Fruit fly (Drosophila melanogaster) whole organism, embryonic: ENCODE results near the gene CG7483.
A peak's percentile ranks its signal among the peaks of the same experiment; 100 is the strongest.

Source experiments
- B-H2 ChIP-seq: fragments of 200-800 bp; sonication (Bioruptor generic); optimal IDR thresholded peaks from 2 replicates; lab custom pipeline; 2018; ENCODE audit warnings: missing biosample characterization, mild to moderate bottlenecking, missing genetic modification characterization
- CG1024 ChIP-seq: fragments of 200-800 bp; sonication (Bioruptor generic); IDR thresholded peaks from 2 replicates; pipeline ENCODE4 v1.3.6; 2022; ENCODE audit warnings: missing biosample characterization, missing genetic modification characterization
- CG10267 ChIP-seq: fragments of 200-800 bp; sonication (Bioruptor generic); optimal IDR thresholded peaks from 2 replicates; lab custom pipeline; 2018; ENCODE audit warnings: missing biosample characterization, mild to moderate bottlenecking, missing genetic modification characterization, moderate library complexity
- CG10321 ChIP-seq: fragments of 200-800 bp; sonication (Bioruptor generic); IDR thresholded peaks from 2 replicates; pipeline ENCODE4 v1.3.6; 2022; ENCODE audit warnings: missing biosample characterization, missing genetic modification characterization
- CG10543 ChIP-seq: fragments of 200-800 bp; sonication (Bioruptor generic); optimal IDR thresholded peaks from 3 replicates; lab custom pipeline; 2017; ENCODE audit warnings: missing biosample characterization, mild to moderate bottlenecking, missing genetic modification characterization, moderate library complexity
- CG10979 ChIP-seq: fragments of 200-800 bp; sonication (Bioruptor generic); optimal IDR thresholded peaks from 2 replicates; lab custom pipeline; 2018; ENCODE audit warnings: missing biosample characterization, mild to moderate bottlenecking, missing genetic modification characterization, moderate library complexity
- CG11398 ChIP-seq: fragments of 200-800 bp; sonication (Bioruptor generic); optimal IDR thresholded peaks from 2 replicates; lab custom pipeline; 2016; ENCODE audit warnings: missing biosample characterization, missing genetic modification characterization
- CG11456 ChIP-seq: fragments of 200-800 bp; sonication (Bioruptor generic); IDR thresholded peaks from 3 replicates; pipeline ENCODE4 v1.3.6; 2022; ENCODE audit warnings: missing biosample characterization, missing genetic modification characterization
- CG12236 ChIP-seq: fragments of 200-800 bp; sonication (Bioruptor generic); optimal IDR thresholded peaks from 2 replicates; lab custom pipeline; 2016; ENCODE audit warnings: missing biosample characterization, missing genetic modification characterization
- CG13123 ChIP-seq: fragments of 200-800 bp; sonication (Bioruptor generic); optimal IDR thresholded peaks from 2 replicates; lab custom pipeline; 2016; ENCODE audit warnings: missing biosample characterization, missing genetic modification characterization
- CG13287 ChIP-seq: fragments of 200-800 bp; sonication (Bioruptor generic); IDR thresholded peaks from 2 replicates; pipeline ENCODE4 v1.3.6; 2022; ENCODE audit warnings: missing biosample characterization, missing genetic modification characterization; ENCODE audit not compliant: partially characterized antibody
- CG13624 ChIP-seq: fragments of 200-800 bp; sonication (Bioruptor generic); optimal IDR thresholded peaks from 2 replicates; lab custom pipeline; 2016; ENCODE audit warnings: missing biosample characterization, missing genetic modification characterization
- CG14441 ChIP-seq: fragments of 200-800 bp; sonication (Bioruptor generic); IDR thresholded peaks from 2 replicates; pipeline ENCODE4 v1.3.6; 2022; ENCODE audit warnings: missing biosample characterization, missing genetic modification characterization
- CG15514 ChIP-seq: fragments of 200-800 bp; sonication (Bioruptor generic); optimal IDR thresholded peaks from 3 replicates; lab custom pipeline; 2017; ENCODE audit warnings: missing biosample characterization, missing genetic modification characterization, mild to moderate bottlenecking, moderate library complexity, missing genetic modification reagents
- CG16863 ChIP-seq: fragments of 200-800 bp; sonication (Bioruptor generic); optimal IDR thresholded peaks from 3 replicates; lab custom pipeline; 2016; ENCODE audit warnings: missing biosample characterization, missing genetic modification characterization
- CG3065 ChIP-seq: fragments of 200-800 bp; sonication (Bioruptor generic); optimal IDR thresholded peaks from 2 replicates; lab custom pipeline; 2016; ENCODE audit warnings: missing biosample characterization, missing genetic modification characterization
- CG32532 ChIP-seq: fragments of 200-800 bp; sonication (Bioruptor generic); IDR thresholded peaks from 2 replicates; pipeline ENCODE4 v1.3.6; 2022; ENCODE audit warnings: missing biosample characterization, missing genetic modification characterization
- CG3726 ChIP-seq: fragments of 200-800 bp; sonication (Bioruptor generic); IDR thresholded peaks from 3 replicates; pipeline ENCODE4, ENCODE4 v1.3.6; 2022; ENCODE audit warnings: missing biosample characterization, missing genetic modification characterization
- CG3995 ChIP-seq: fragments of 200-800 bp; sonication (Bioruptor generic); optimal IDR thresholded peaks from 3 replicates; lab custom pipeline; 2016; ENCODE audit warnings: missing biosample characterization, missing genetic modification characterization
- CG5180 ChIP-seq: fragments of 200-800 bp; sonication (Bioruptor generic); optimal IDR thresholded peaks from 3 replicates; lab custom pipeline; 2017; ENCODE audit warnings: missing biosample characterization, missing genetic modification characterization, mild to moderate bottlenecking, moderate library complexity, missing genetic modification reagents
- CG6854 ChIP-seq: fragments of 200-800 bp; sonication (Bioruptor generic); optimal IDR thresholded peaks from 3 replicates; lab custom pipeline; 2017; ENCODE audit warnings: missing biosample characterization, mild to moderate bottlenecking, missing genetic modification characterization
- CG8359 ChIP-seq: fragments of 200-800 bp; sonication (Bioruptor generic); optimal IDR thresholded peaks from 2 replicates; lab custom pipeline; 2017; ENCODE audit warnings: missing biosample characterization, mild to moderate bottlenecking, missing genetic modification characterization, borderline replicate concordance
- CTCF ChIP-seq: fragments of 200-800 bp; sonication (Bioruptor generic); optimal IDR thresholded peaks from 2 replicates; lab custom pipeline; 2017; ENCODE audit warnings: missing biosample characterization, mild to moderate bottlenecking, missing genetic modification characterization, moderate library complexity
- CrebB ChIP-seq: fragments of 200-800 bp; sonication (Bioruptor generic); optimal IDR thresholded peaks from 3 replicates; lab custom pipeline; 2018; ENCODE audit warnings: missing biosample characterization, mild to moderate bottlenecking, missing genetic modification characterization
- Dref ChIP-seq: fragments of 200-800 bp; sonication (Bioruptor generic); IDR thresholded peaks from 2 replicates; pipeline ENCODE4 v1.3.6; 2022; ENCODE audit warnings: missing biosample characterization, missing genetic modification characterization
- Gug ChIP-seq: fragments of 200-800 bp; sonication (Bioruptor generic); IDR thresholded peaks from 4 replicates; pipeline ENCODE4 v1.3.6; 2022; ENCODE audit warnings: missing biosample characterization, missing genetic modification characterization
- HLHmδ ChIP-seq: fragments of 200-800 bp; sonication (Bioruptor generic); optimal IDR thresholded peaks from 2 replicates; lab custom pipeline; 2018; ENCODE audit warnings: missing biosample characterization, mild to moderate bottlenecking, missing genetic modification characterization, moderate library complexity
- Hr51 ChIP-seq, 2 experiments: fragments of 200-800 bp; sonication (Bioruptor generic); optimal IDR thresholded peaks; 2 replicates in 1 of 2; 3 replicates in 1 of 2; lab custom pipeline; 2016 to 2018; ENCODE audit warnings: missing biosample characterization in 2 of 2, missing genetic modification characterization in 2 of 2, mild to moderate bottlenecking in 1 of 2, moderate library complexity in 1 of 2
- Hsf ChIP-seq: fragments of 200-800 bp; sonication (Bioruptor generic); optimal IDR thresholded peaks from 3 replicates; lab custom pipeline; 2016; ENCODE audit warnings: missing biosample characterization, missing genetic modification characterization
- Oli ChIP-seq: fragments of 200-800 bp; sonication (Bioruptor generic); optimal IDR thresholded peaks from 2 replicates; lab custom pipeline; 2018; ENCODE audit warnings: missing biosample characterization, mild to moderate bottlenecking, missing genetic modification characterization, moderate library complexity
- ase ChIP-seq: fragments of 200-800 bp; sonication (Bioruptor generic); IDR thresholded peaks from 3 replicates; pipeline ENCODE4 v1.3.6; 2022; ENCODE audit warnings: missing biosample characterization, missing genetic modification characterization
- cas ChIP-seq: fragments of 200-800 bp; sonication (Bioruptor generic); IDR thresholded peaks from 2 replicates; pipeline ENCODE4 v1.3.6; 2022; ENCODE audit warnings: missing biosample characterization, missing genetic modification characterization
- caup ChIP-seq: fragments of 200-800 bp; sonication (Bioruptor generic); optimal IDR thresholded peaks from 3 replicates; lab custom pipeline; 2017; ENCODE audit warnings: missing biosample characterization, mild to moderate bottlenecking, missing genetic modification characterization, moderate library complexity; ENCODE audit not compliant: severe bottlenecking
- chn ChIP-seq: fragments of 200-800 bp; sonication (Bioruptor generic); optimal IDR thresholded peaks from 2 replicates; lab custom pipeline; 2016; ENCODE audit warnings: missing biosample characterization, missing genetic modification characterization
- dpn ChIP-seq, 2 experiments: fragments of 200-800 bp; sonication (Bioruptor generic); optimal IDR thresholded peaks; 3 replicates each; lab custom pipeline; 2016; ENCODE audit warnings: missing biosample characterization in 2 of 2, missing genetic modification characterization in 2 of 2
- gcm ChIP-seq: fragments of 200-800 bp; sonication (Bioruptor generic); optimal IDR thresholded peaks from 2 replicates; lab custom pipeline; 2019; ENCODE audit warnings: missing biosample characterization, mild to moderate bottlenecking, missing genetic modification characterization, moderate library complexity
- gsb ChIP-seq: fragments of 200-800 bp; sonication (Bioruptor generic); IDR thresholded peaks from 2 replicates; pipeline ENCODE4 v1.3.6; 2022; ENCODE audit warnings: missing biosample characterization, missing genetic modification characterization
- ham ChIP-seq: fragments of 200-800 bp; sonication (Bioruptor generic); IDR thresholded peaks from 2 replicates; pipeline ENCODE4 v1.3.6; 2022; ENCODE audit warnings: missing biosample characterization, missing genetic modification characterization
- lbe ChIP-seq: fragments of 200-800 bp; sonication (Bioruptor generic); optimal IDR thresholded peaks from 2 replicates; lab custom pipeline; 2016; ENCODE audit warnings: missing biosample characterization, mild to moderate bottlenecking, missing genetic modification characterization
- org-1 ChIP-seq: fragments of 200-800 bp; sonication (Bioruptor generic); optimal IDR thresholded peaks from 2 replicates; lab custom pipeline; 2017; ENCODE audit warnings: missing biosample characterization, missing genetic modification characterization
- pan ChIP-seq, 4 experiments: fragments of >200 bp in 3 of 4; fragments of 200-800 bp in 1 of 4; sonication (Bioruptor generic) in 1 of 4; optimal IDR thresholded peaks in 3 of 4; IDR thresholded peaks in 1 of 4; 2 replicates each; pipeline versions ENCODE4 v1.3.6 to Lab custom; 2017 to 2022; ENCODE audit warnings: missing biosample characterization in 2 of 4, missing genetic modification characterization in 2 of 4, mixed read lengths in 1 of 4
- pfk ChIP-seq: fragments of 200-800 bp; sonication (Bioruptor generic); optimal IDR thresholded peaks from 2 replicates; lab custom pipeline; 2018; ENCODE audit warnings: missing biosample characterization, mild to moderate bottlenecking, missing genetic modification characterization, moderate library complexity
- pnt ChIP-seq: fragments of 200-800 bp; sonication (Bioruptor generic); optimal IDR thresholded peaks from 3 replicates; lab custom pipeline; 2016; ENCODE audit warnings: missing biosample characterization, missing genetic modification characterization
- row ChIP-seq: fragments of 200-800 bp; sonication (Bioruptor generic); IDR thresholded peaks from 3 replicates; pipeline ENCODE4 v1.3.6; 2022; ENCODE audit warnings: missing biosample characterization, missing genetic modification characterization
- sens-2 ChIP-seq: fragments of 200-800 bp; sonication (Bioruptor generic); IDR thresholded peaks from 2 replicates; pipeline ENCODE4 v1.3.6; 2022; ENCODE audit warnings: missing biosample characterization, missing genetic modification characterization
- sob ChIP-seq: fragments of 200-800 bp; sonication (Bioruptor generic); IDR thresholded peaks from 2 replicates; pipeline ENCODE4 v1.3.6; 2022; ENCODE audit warnings: missing biosample characterization, missing genetic modification characterization
- stc ChIP-seq: fragments of 200-800 bp; sonication (Bioruptor generic); IDR thresholded peaks from 2 replicates; pipeline ENCODE4 v1.3.6; 2022; ENCODE audit warnings: missing biosample characterization, missing genetic modification characterization
- stwl ChIP-seq: fragments of 200-800 bp; sonication (Bioruptor generic); optimal IDR thresholded peaks from 3 replicates; lab custom pipeline; 2018; ENCODE audit warnings: missing biosample characterization, mild to moderate bottlenecking, missing genetic modification characterization, moderate library complexity
- tin ChIP-seq: fragments of 200-800 bp; sonication (Bioruptor generic); optimal IDR thresholded peaks from 3 replicates; lab custom pipeline; 2016; ENCODE audit warnings: missing biosample characterization, missing genetic modification characterization
- tio ChIP-seq: fragments of 200-800 bp; sonication (Bioruptor generic); optimal IDR thresholded peaks from 2 replicates; lab custom pipeline; 2017; ENCODE audit warnings: missing biosample characterization, missing genetic modification characterization, inconsistent platforms
- tup ChIP-seq: fragments of 200-800 bp; sonication (Bioruptor generic); optimal IDR thresholded peaks from 2 replicates; lab custom pipeline; 2016; ENCODE audit warnings: missing biosample characterization, mild to moderate bottlenecking, missing genetic modification characterization, moderate library complexity
- zen2 ChIP-seq: fragments of 200-800 bp; sonication (Bioruptor generic); IDR thresholded peaks from 3 replicates; pipeline ENCODE4 v1.3.6; 2022; ENCODE audit warnings: missing biosample characterization, missing genetic modification characterization; ENCODE audit not compliant: partially characterized antibody

CG7483 gene

DNA sequence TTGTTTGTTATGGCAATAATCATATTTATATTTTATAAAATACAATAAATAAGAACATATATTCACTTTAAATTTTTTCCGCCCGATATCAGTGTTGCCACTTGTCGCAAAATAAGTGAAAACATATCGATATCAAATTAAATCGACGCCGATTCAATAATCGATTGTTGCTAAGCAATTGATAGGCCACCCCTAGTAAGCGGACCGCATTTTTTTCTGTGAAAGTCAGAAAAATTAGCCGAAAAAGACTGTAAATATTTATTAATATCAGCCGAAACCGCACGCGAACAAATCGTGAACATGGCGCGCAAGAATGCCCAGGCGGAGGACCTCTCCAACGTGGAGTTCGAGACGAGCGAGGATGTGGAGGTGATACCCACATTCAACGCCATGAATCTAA lies at the start of gene CG7483 (continued):
- TF ChIP-seq Hsf (GFP tag; lab: Kevin White, UChicago) (no peak), gsb (no peak), gcm (GFP tag; lab: Kevin White, UChicago) (no peak), stwl (tag; lab: Kevin White, UChicago) (peak; percentile 30), HLHmδ (GFP tag; lab: Kevin White, UChicago) (no peak), CG1024 (GFP tag; lab: Robert Waterston, UW) (no peak), CG6854 (GFP tag; lab: Kevin White, UChicago) (no peak), CG10979 (tag; lab: Kevin White, UChicago) (no peak), CG3726 (no peak), caup (no peak), cas (GFP tag; lab: Robert Waterston, UW) (no peak), ham (GFP tag; lab: Robert Waterston, UW) (no peak), tup (GFP tag; lab: Kevin White, UChicago) (no peak), pnt (GFP tag; lab: Kevin White, UChicago) (no peak), zen2 (GFP tag; lab: Robert Waterston, UW) (peak; percentile 75; the same call in 2 of the 3 replicates), CG10267 (tag; lab: Kevin White, UChicago) (peak; percentile 48), CG3995 (peak; percentile 15), org-1 (GFP tag; lab: Kevin White, UChicago) (no peak), pan (optimal IDR thresholded peaks at IDR 0.05; lab: Kevin White, UChicago) (no peak), pan (GFP tag; optimal IDR thresholded peaks at IDR 0.05 in 1 of 2, IDR thresholded peaks at IDR 0.05 in 1 of 2) (peak in 1 of 2 experiments; percentile 5), tin (GFP tag; lab: Kevin White, UChicago) (no peak), ase (GFP tag; lab: Robert Waterston, UW) (no peak), CG13287 (GFP tag; lab: Robert Waterston, UW) (peak; percentile 95), CG11398 (GFP tag; lab: Kevin White, UChicago) (no peak), pfk (GFP tag; lab: Kevin White, UChicago) (no peak), CG13624 (no peak), Dref (GFP tag; lab: Robert Waterston, UW) (peak; percentile 97), sens-2 (GFP tag; lab: Robert Waterston, UW) (no peak), CG32532 (GFP tag; lab: Robert Waterston, UW) (no peak), CG10543 (no peak), CG8359 (GFP tag; lab: Kevin White, UChicago) (no peak), stc (no peak), chn (GFP tag; lab: Kevin White, UChicago) (no peak), Oli (tag; lab: Kevin White, UChicago) (no peak), CG11456 (GFP tag; lab: Robert Waterston, UW) (no peak), CrebB (tag; lab: Kevin White, UChicago) (no peak), CTCF (GFP tag; lab: Kevin White, UChicago) (no peak), B-H2 (GFP tag; lab: Kevin White, UChicago) (no peak), lbe (peak; percentile 34), row (GFP tag; lab: Robert Waterston, UW) (no peak), sob (GFP tag; lab: Robert Waterston, UW) (no peak), CG5180 (GFP tag; lab: Kevin White, UChicago) (no peak), CG12236 (GFP tag; lab: Kevin White, UChicago) (no peak), Hr51 (GFP tag; optimal IDR thresholded peaks at IDR 0.05; lab: Kevin White, UChicago) (no peak), dpn (GFP tag; optimal IDR thresholded peaks at IDR 0.05; lab: Kevin White, UChicago) (no peak), tio (GFP tag; lab: Kevin White, UChicago) (no peak), CG10321 (GFP tag; lab: Robert Waterston, UW) (no peak), CG13123 (GFP tag; lab: Kevin White, UChicago) (no peak), CG14441 (GFP tag; lab: Robert Waterston, UW) (no peak), CG15514 (GFP tag; lab: Kevin White, UChicago) (peak; percentile 39), Gug (GFP tag; lab: Robert Waterston, UW) (no peak), CG3065 (GFP tag; lab: Kevin White, UChicago) (no peak), CG16863 (GFP tag; lab: Kevin White, UChicago) (no peak)
